Worm (Caenorhabditis elegans): Measurements from ENCODE around the gene taf-7.1.

DNA sequence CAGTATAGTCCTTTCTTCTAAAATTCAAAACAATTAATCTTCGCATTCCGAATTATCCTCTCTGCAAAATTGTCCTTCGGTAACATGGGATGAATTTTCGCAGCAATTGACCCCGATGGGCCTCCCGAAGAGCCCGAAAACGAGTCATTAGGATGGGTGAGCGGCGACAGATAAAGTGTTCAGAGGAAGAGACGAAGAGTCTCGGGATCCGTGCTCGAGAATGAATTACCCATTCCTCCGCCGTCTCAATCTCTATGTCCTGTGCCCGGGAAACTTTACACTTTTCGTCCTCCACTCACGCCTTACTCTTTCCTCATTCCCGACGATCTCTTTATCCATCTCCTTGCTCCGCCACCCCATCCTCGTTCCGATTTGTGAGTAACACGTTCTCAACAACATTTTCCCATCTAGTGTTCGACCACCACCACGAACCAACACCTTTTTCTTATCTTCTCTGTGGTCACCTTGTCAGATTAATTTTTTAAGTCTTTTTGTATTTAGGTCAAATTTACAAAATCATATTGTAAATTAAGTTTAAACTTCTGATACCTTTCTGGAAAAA is 16.0 kb downstream of the taf-7.1 start:
- TF ChIP-seq nhr-12 (tag; optimal IDR thresholded peaks at IDR 0.05) = no peak
- TF ChIP-seq elt-1 (tag; optimal IDR thresholded peaks at IDR 0.05) = no peak
- TF ChIP-seq nhr-28 (tag; optimal IDR thresholded peaks at IDR 0.05) = no peak
- TF ChIP-seq elt-2 (tag; optimal IDR thresholded peaks at IDR 0.05) = no peak
- TF ChIP-seq fos-1 (tag; optimal IDR thresholded peaks at IDR 0.05) = no peak
- TF ChIP-seq lsy-12 (tag; optimal IDR thresholded peaks at IDR 0.05) = no peak
- no peak for TF ChIP-seq snpc-4 (tag; optimal IDR thresholded peaks at IDR 0.05)
- no peak for TF ChIP-seq nhr-25 (tag; optimal IDR thresholded peaks at IDR 0.05)

Measured in whole organism, L3 larva.